Worm (Caenorhabditis elegans) whole organism, L1 larva: Measurements from ENCODE around the gene dnj-23.

Experiments
- lsy-2 ChIP-seq, 2 experiments: fragments of 150-350 bp; optimal IDR thresholded peaks; 2 replicates each; lab custom pipeline; 2014; ENCODE audit warnings: missing biosample characterization in 2 of 2, missing genetic modification characterization in 2 of 2
- nhr-84 ChIP-seq: sonication (generic microtip); optimal IDR thresholded peaks from 2 replicates; lab custom pipeline; 2017; ENCODE audit warnings: missing biosample characterization, missing genetic modification characterization

The dnj-23 gene

DNA sequence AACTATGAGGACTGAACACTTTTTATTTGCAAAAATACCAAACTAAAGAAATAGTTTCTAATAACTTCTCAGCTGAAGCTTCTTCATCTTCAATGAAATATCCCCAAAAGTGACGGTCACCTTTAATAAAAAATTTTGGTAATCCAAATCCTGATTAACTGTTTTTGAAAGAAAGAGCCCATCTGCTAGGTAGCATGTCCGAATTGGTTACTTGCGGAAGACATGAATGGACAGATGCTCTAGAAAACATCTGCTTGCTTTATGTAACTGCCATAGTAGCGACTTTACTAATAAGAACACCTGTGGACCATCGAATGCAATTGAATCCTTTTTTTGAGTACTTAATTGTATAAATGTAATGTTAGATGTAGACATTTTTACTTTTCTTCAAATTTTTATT, 49.4 kb downstream of the dnj-23 start:
- TF ChIP-seq nhr-84 (tag; lab: Kevin White, UChicago) = no peak
- TF ChIP-seq lsy-2 (tag; optimal IDR thresholded peaks at IDR 0.05; lab: Kevin White, UChicago) = peak; percentile 3 to 7
- TF ChIP-seq, all 84 proteins: peak for 1
